Worm (Caenorhabditis elegans) whole organism, L3 larva: ENCODE measurements around the gene unc-4.

ENCODE experiments used
- R02D3.7 ChIP-seq: fragments of 150-350 bp; optimal IDR thresholded peaks from 2 replicates; lab custom pipeline; 2014; ENCODE audit warnings: missing biosample characterization, missing genetic modification characterization
- ZK546.5 ChIP-seq: sonication (generic microtip); optimal IDR thresholded peaks from 2 replicates; lab custom pipeline; 2017; ENCODE audit warnings: missing biosample characterization, missing genetic modification characterization
- aly-2 ChIP-seq: fragments of 150-350 bp; optimal IDR thresholded peaks from 2 replicates; lab custom pipeline; 2014; ENCODE audit warnings: missing biosample characterization, missing genetic modification characterization
- ama-1 ChIP-seq: fragments of 150-350 bp; optimal IDR thresholded peaks from 2 replicates; lab custom pipeline; 2018
- ceh-16 ChIP-seq: sonication (generic microtip); optimal IDR thresholded peaks from 2 replicates; lab custom pipeline; 2017; ENCODE audit warnings: missing biosample characterization, missing genetic modification characterization
- ceh-28 ChIP-seq: fragments of 150-350 bp; optimal IDR thresholded peaks from 2 replicates; lab custom pipeline; 2014; ENCODE audit warnings: missing biosample characterization, missing genetic modification reagents, missing genetic modification characterization
- ceh-82 ChIP-seq: fragments of 150-350 bp; optimal IDR thresholded peaks from 2 replicates; lab custom pipeline; 2014; ENCODE audit warnings: missing biosample characterization, missing genetic modification characterization
- ceh-9 ChIP-seq: sonication (generic microtip); optimal IDR thresholded peaks from 2 replicates; lab custom pipeline; 2018; ENCODE audit warnings: missing biosample characterization, missing genetic modification characterization
- daf-12 ChIP-seq: fragments of 150-350 bp; optimal IDR thresholded peaks from 2 replicates; lab custom pipeline; 2014; ENCODE audit warnings: missing biosample characterization, missing genetic modification reagents, missing genetic modification characterization
- egl-5 ChIP-seq: fragments of 150-350 bp; optimal IDR thresholded peaks from 2 replicates; lab custom pipeline; 2017; ENCODE audit warnings: missing biosample characterization, missing genetic modification reagents, missing genetic modification characterization, inconsistent platforms
- elt-1 ChIP-seq: fragments of 150-350 bp; optimal IDR thresholded peaks from 2 replicates; lab custom pipeline; 2014; ENCODE audit warnings: missing biosample characterization, missing genetic modification characterization
- elt-2 ChIP-seq: sonication (generic microtip); optimal IDR thresholded peaks from 2 replicates; lab custom pipeline; 2016; ENCODE audit warnings: missing genetic modification reagents, mild to moderate bottlenecking, missing genetic modification characterization, missing compliant biosample characterization
- elt-3 ChIP-seq, 3 experiments: fragments of 150-350 bp in 1 of 3; sonication (generic microtip) in 2 of 3; optimal IDR thresholded peaks; 2 replicates in 2 of 3; 4 replicates in 1 of 3; lab custom pipeline; 2014 to 2017; ENCODE audit warnings: missing biosample characterization in 3 of 3, missing genetic modification characterization in 3 of 3
- eor-1 ChIP-seq, 2 experiments: fragments of 150-350 bp; optimal IDR thresholded peaks; 2 replicates each; lab custom pipeline; 2014 to 2018; ENCODE audit warnings: missing biosample characterization in 2 of 2, missing genetic modification characterization in 2 of 2
- fkh-10 ChIP-seq: sonication (generic microtip); optimal IDR thresholded peaks from 2 replicates; lab custom pipeline; 2017; ENCODE audit warnings: missing biosample characterization, missing genetic modification reagents, missing genetic modification characterization
- fkh-2 ChIP-seq: fragments of 150-350 bp; optimal IDR thresholded peaks from 2 replicates; lab custom pipeline; 2014; ENCODE audit warnings: missing biosample characterization, missing genetic modification reagents, missing genetic modification characterization
- fos-1 ChIP-seq: fragments of 150-350 bp; optimal IDR thresholded peaks from 2 replicates; lab custom pipeline; 2014; ENCODE audit warnings: missing biosample characterization, missing genetic modification characterization
- hmg-11 ChIP-seq: sonication (generic microtip); optimal IDR thresholded peaks from 2 replicates; lab custom pipeline; 2016; ENCODE audit warnings: missing genetic modification characterization, missing compliant biosample characterization
- jun-1 ChIP-seq: fragments of 150-350 bp; optimal IDR thresholded peaks from 2 replicates; lab custom pipeline; 2014; ENCODE audit warnings: missing biosample characterization, missing genetic modification reagents, missing genetic modification characterization
- lin-15B ChIP-seq: fragments of 150-350 bp; optimal IDR thresholded peaks from 2 replicates; lab custom pipeline; 2014; ENCODE audit warnings: missing biosample characterization, missing genetic modification characterization
- lin-39 ChIP-seq: fragments of 150-350 bp; optimal IDR thresholded peaks from 2 replicates; lab custom pipeline; 2018; ENCODE audit warnings: missing biosample characterization, missing genetic modification reagents, missing genetic modification characterization
- lsy-12 ChIP-seq: sonication (generic microtip); optimal IDR thresholded peaks from 2 replicates; lab custom pipeline; 2016; ENCODE audit warnings: mild to moderate bottlenecking, missing genetic modification characterization, missing compliant biosample characterization
- mdl-1 ChIP-seq: fragments of 150-350 bp; optimal IDR thresholded peaks from 2 replicates; lab custom pipeline; 2014; ENCODE audit warnings: missing biosample characterization, missing genetic modification characterization
- mml-1 ChIP-seq: fragments of 150-350 bp; sonication (generic microtip); optimal IDR thresholded peaks from 3 replicates; lab custom pipeline; 2014; ENCODE audit warnings: missing biosample characterization, missing genetic modification characterization
- nfya-1 ChIP-seq: sonication (generic microtip); optimal IDR thresholded peaks from 2 replicates; lab custom pipeline; 2017; ENCODE audit warnings: missing genetic modification characterization, mild to moderate bottlenecking, missing compliant biosample characterization, antibody characterized with exemption, moderate library complexity; ENCODE audit not compliant: insufficient read depth
- nhr-11 ChIP-seq: fragments of 150-350 bp; optimal IDR thresholded peaks from 2 replicates; lab custom pipeline; 2014; ENCODE audit warnings: missing biosample characterization, missing genetic modification characterization
- nhr-12 ChIP-seq: fragments of 150-350 bp; optimal IDR thresholded peaks from 2 replicates; lab custom pipeline; 2014; ENCODE audit warnings: missing biosample characterization, missing genetic modification characterization
- nhr-23 ChIP-seq: fragments of 150-350 bp; optimal IDR thresholded peaks from 2 replicates; lab custom pipeline; 2014; ENCODE audit warnings: missing biosample characterization, missing genetic modification reagents, missing genetic modification characterization
- nhr-237 ChIP-seq: fragments of 150-350 bp; optimal IDR thresholded peaks from 2 replicates; lab custom pipeline; 2014; ENCODE audit warnings: missing biosample characterization, missing genetic modification characterization
- nhr-25 ChIP-seq: sonication (generic microtip); optimal IDR thresholded peaks from 2 replicates; lab custom pipeline; 2017; ENCODE audit warnings: missing biosample characterization, missing genetic modification characterization
- nhr-28 ChIP-seq: fragments of 150-350 bp; optimal IDR thresholded peaks from 2 replicates; lab custom pipeline; 2014; ENCODE audit warnings: missing biosample characterization, missing genetic modification characterization
- nhr-43 ChIP-seq: sonication (generic microtip); optimal IDR thresholded peaks from 2 replicates; lab custom pipeline; 2016; ENCODE audit warnings: mild to moderate bottlenecking, missing genetic modification characterization, missing compliant biosample characterization; ENCODE audit not compliant: poor library complexity, severe bottlenecking
- nhr-67 ChIP-seq: fragments of 150-350 bp; optimal IDR thresholded peaks from 2 replicates; lab custom pipeline; 2014; ENCODE audit warnings: missing biosample characterization, missing genetic modification characterization
- nhr-76 ChIP-seq: fragments of 150-350 bp; sonication (generic microtip); optimal IDR thresholded peaks from 5 replicates; lab custom pipeline; 2014; ENCODE audit warnings: missing biosample characterization, missing genetic modification characterization
- pha-4 ChIP-seq: fragments of 150-350 bp; optimal IDR thresholded peaks from 2 replicates; lab custom pipeline; 2014; ENCODE audit warnings: missing biosample characterization, missing genetic modification reagents, missing genetic modification characterization
- pqm-1 ChIP-seq: fragments of 150-350 bp; optimal IDR thresholded peaks from 2 replicates; lab custom pipeline; 2017; ENCODE audit warnings: missing biosample characterization, missing genetic modification characterization, inconsistent platforms
- tbx-2 ChIP-seq: sonication (generic microtip); optimal IDR thresholded peaks from 2 replicates; lab custom pipeline; 2016; ENCODE audit warnings: mild to moderate bottlenecking, missing genetic modification characterization, missing compliant biosample characterization
- unc-39 ChIP-seq: sonication (generic microtip); optimal IDR thresholded peaks from 4 replicates; lab custom pipeline; 2017; ENCODE audit warnings: missing biosample characterization, missing genetic modification characterization
- unc-62 ChIP-seq: fragments of 150-350 bp; sonication (generic microtip); optimal IDR thresholded peaks from 4 replicates; lab custom pipeline; 2014; ENCODE audit warnings: missing biosample characterization, missing genetic modification reagents, missing genetic modification characterization
- zag-1 ChIP-seq: fragments of 150-350 bp; optimal IDR thresholded peaks from 2 replicates; lab custom pipeline; 2014; ENCODE audit warnings: missing biosample characterization, missing genetic modification characterization
- ztf-11 ChIP-seq: fragments of 150-350 bp; optimal IDR thresholded peaks from 2 replicates; lab custom pipeline; 2014; ENCODE audit warnings: missing biosample characterization, missing genetic modification characterization
- ztf-4 ChIP-seq: fragments of 150-350 bp; optimal IDR thresholded peaks from 2 replicates; lab custom pipeline; 2014; ENCODE audit warnings: missing biosample characterization, missing genetic modification characterization

Gene unc-4

ce11 chrII:9900276-9900675 is at the start of gene unc-4:
Gene unc-4 (minus strand): TSS chrII:9900376.
- TF ChIP-seq elt-1 (tag; lab: Kevin White, UChicago), result peak; percentile 4
- no peak for TF ChIP-seq hmg-11 (tag; lab: Kevin White, UChicago)

DNA sequence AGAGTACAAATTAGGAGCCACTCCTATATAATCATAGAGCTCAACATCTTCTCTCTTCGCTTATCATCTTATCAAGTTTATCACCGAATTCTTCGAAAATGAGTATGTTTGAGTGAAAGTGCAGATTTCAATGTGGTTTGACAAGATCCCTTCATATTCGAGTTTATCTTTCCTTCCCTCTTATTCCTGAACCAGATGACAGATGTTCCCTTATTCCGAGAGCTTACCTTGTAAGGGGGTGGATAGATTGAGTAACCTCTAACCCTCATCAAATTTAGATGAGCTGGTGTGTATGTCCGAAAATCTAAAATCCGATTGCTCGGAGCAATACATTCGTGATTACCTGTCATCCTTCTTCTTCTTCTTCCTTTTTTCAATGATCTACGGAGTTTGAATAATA is 48.5 kb upstream of the unc-4 start:
- TF ChIP-seq mml-1 (tag; lab: Kevin White, UChicago), result no peak
- TF ChIP-seq nhr-76, result no peak
- TF ChIP-seq hmg-11 (tag; lab: Kevin White, UChicago), result no peak
- TF ChIP-seq nhr-43, result no peak
- no peak for TF ChIP-seq ztf-4 (tag; lab: Kevin White, UChicago)
- TF ChIP-seq pqm-1 (tag; lab: Kevin White, UChicago), result no peak
- no peak for TF ChIP-seq nhr-67 (tag; lab: Kevin White, UChicago)
- TF ChIP-seq pha-4 (tag; lab: Kevin White, UChicago), result no peak
- no peak for TF ChIP-seq aly-2 (tag; lab: Kevin White, UChicago)
- no peak for TF ChIP-seq egl-5 (tag; lab: Kevin White, UChicago)
- no peak for TF ChIP-seq lsy-12 (tag; lab: Kevin White, UChicago)
- no peak for TF ChIP-seq tbx-2
- no peak for TF ChIP-seq ztf-11 (tag; lab: Kevin White, UChicago)
- no peak for TF ChIP-seq nhr-11 (tag; lab: Kevin White, UChicago)
- TF ChIP-seq nfya-1, result no peak
- TF ChIP-seq unc-62, result no peak
- TF ChIP-seq lin-39 (tag; lab: Kevin White, UChicago), result no peak
- no peak for TF ChIP-seq ceh-9
- no peak for TF ChIP-seq nhr-28 (tag; lab: Kevin White, UChicago)
- TF ChIP-seq, all 47 proteins: peak for 0

- TF ChIP-seq nfya-1 (no peak), elt-2 (tag; lab: Kevin White, UChicago) (no peak), ztf-4 (tag; lab: Kevin White, UChicago) (no peak), tbx-2 (no peak), nhr-12 (tag; lab: Kevin White, UChicago) (no peak)
Observed at ce11 chrII:9943837-9944236, 43.7 kb upstream of the unc-4 start, which contains the start of gene flad-1. Gene flad-1 (plus strand): TSS chrII:9944137.

- TF ChIP-seq elt-1 (tag; lab: Kevin White, UChicago), result no peak
- TF ChIP-seq hmg-11 (tag; lab: Kevin White, UChicago), result no peak
- no peak for TF ChIP-seq mdl-1
- TF ChIP-seq elt-3 (tag; optimal IDR thresholded peaks at IDR 0.05; lab: Kevin White, UChicago), result no peak
- no peak for TF ChIP-seq nhr-11 (tag; lab: Kevin White, UChicago)
- no peak for TF ChIP-seq aly-2 (tag; lab: Kevin White, UChicago)
- no peak for TF ChIP-seq nhr-25 (tag; lab: Kevin White, UChicago)
- TF ChIP-seq nhr-28 (tag; lab: Kevin White, UChicago), result no peak
Observed at ce11 chrII:9943246-9943645, 43.1 kb upstream of the unc-4 start.

ce11 chrII:9940430-9940829 is 40.3 kb upstream of the unc-4 start, which contains the start of gene ufd-3:
Gene ufd-3 (plus strand): TSS chrII:9940753.
- TF ChIP-seq zag-1 (tag; lab: Kevin White, UChicago), result no peak
- TF ChIP-seq nhr-43, result peak; percentile 90
- peak; percentile 76 for TF ChIP-seq nhr-25 (tag; lab: Kevin White, UChicago)
- TF ChIP-seq nfya-1, result peak; percentile 91
- no peak for TF ChIP-seq ceh-9
- TF ChIP-seq R02D3.7, result peak; percentile 65
- no peak for TF ChIP-seq ztf-11 (tag; lab: Kevin White, UChicago)
- peak; percentile 29 for TF ChIP-seq elt-2 (tag; lab: Kevin White, UChicago)
- TF ChIP-seq fos-1 (tag; lab: Kevin White, UChicago), result no peak
- peak; percentile 94 for TF ChIP-seq lin-15B (tag; lab: Kevin White, UChicago)
- TF ChIP-seq hmg-11 (tag; lab: Kevin White, UChicago), result peak; percentile 37
- TF ChIP-seq ama-1 (lab: Kevin White, UChicago), result peak; percentile 33
- TF ChIP-seq tbx-2, result peak; percentile 14
- TF ChIP-seq unc-39 (tag; lab: Kevin White, UChicago), result no peak
- no peak for TF ChIP-seq ceh-16 (tag; lab: Kevin White, UChicago)
- TF ChIP-seq mdl-1, result no peak
- no peak for TF ChIP-seq ceh-82
- no peak for TF ChIP-seq unc-62
- TF ChIP-seq ztf-4 (tag; lab: Kevin White, UChicago), result no peak
- no peak for TF ChIP-seq fkh-10 (GFP tag; lab: Kevin White, UChicago)
- peak; percentile 46 for TF ChIP-seq ceh-28 (tag; lab: Kevin White, UChicago)
- TF ChIP-seq fkh-2 (tag; lab: Kevin White, UChicago), result no peak
- peak; percentile 81 for TF ChIP-seq lin-39 (tag; lab: Kevin White, UChicago)
- no peak for TF ChIP-seq nhr-67 (tag; lab: Kevin White, UChicago)
- peak; percentile 39 for TF ChIP-seq lsy-12 (tag; lab: Kevin White, UChicago)
- no peak for TF ChIP-seq aly-2 (tag; lab: Kevin White, UChicago)
- TF ChIP-seq nhr-237 (tag; lab: Kevin White, UChicago), result no peak
- TF ChIP-seq nhr-23, result peak; percentile 89
- no peak for TF ChIP-seq daf-12
- no peak for TF ChIP-seq ZK546.5
- TF ChIP-seq elt-3 (tag; optimal IDR thresholded peaks at IDR 0.05; lab: Kevin White, UChicago), result no peak
- TF ChIP-seq nhr-28 (tag; lab: Kevin White, UChicago), result no peak
- no peak for TF ChIP-seq eor-1 (tag; optimal IDR thresholded peaks at IDR 0.05; lab: Kevin White, UChicago)
- peak; percentile 23 for TF ChIP-seq egl-5 (tag; lab: Kevin White, UChicago)
- TF ChIP-seq nhr-11 (tag; lab: Kevin White, UChicago), result peak; percentile 72
- TF ChIP-seq jun-1 (tag; lab: Kevin White, UChicago), result no peak
